Worm (Caenorhabditis elegans): ENCODE results near the gene npp-10.

DNA sequence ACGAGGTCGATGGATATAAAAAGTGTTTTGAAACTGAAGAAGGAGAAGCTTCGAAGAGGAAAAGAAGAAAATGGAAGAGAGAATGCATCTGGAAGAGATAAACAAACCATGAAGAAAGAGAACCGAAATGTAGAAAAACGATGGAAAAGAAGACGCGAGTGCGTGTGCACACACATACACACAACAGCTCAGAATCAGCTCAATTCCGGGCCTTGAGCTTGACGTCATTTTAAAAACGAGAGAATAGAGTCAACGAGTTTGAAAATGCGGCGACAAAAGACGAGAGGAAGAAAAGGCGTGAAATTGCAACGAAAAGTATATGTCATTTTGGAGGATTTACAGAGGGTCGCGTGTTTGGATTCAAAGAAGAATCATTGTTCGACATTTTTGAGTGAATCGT lies 19.7 kb downstream of the npp-10 start:
- TF ChIP-seq tbx-37 (GFP tag; conservative IDR thresholded peaks at IDR 0.05) = no peak
- no peak for TF ChIP-seq ceh-36 (tag; optimal IDR thresholded peaks at IDR 0.05)
- TF ChIP-seq scrt-1 (GFP tag; IDR thresholded peaks at IDR 0.05) = no peak
- TF ChIP-seq ceh-13 (GFP tag; optimal IDR thresholded peaks at IDR 0.05) = no peak

All from whole organism, early embryonic.